Fruit fly (Drosophila melanogaster) whole organism, embryonic: Measurements from ENCODE around the gene CG34148.
A peak's percentile ranks its signal among the peaks of the same experiment; 100 is the strongest.

Experiments
- Ada2b ChIP-seq: fragments of 200-800 bp; sonication (Bioruptor generic); IDR thresholded peaks from 2 replicates; pipeline ENCODE4 v1.3.6; 2022; ENCODE audit warnings: missing biosample characterization, missing genetic modification characterization
- Aef1 ChIP-seq: fragments of 200-800 bp; sonication (Bioruptor generic); IDR thresholded peaks from 3 replicates; pipeline ENCODE4 v1.3.6; 2022; ENCODE audit warnings: missing biosample characterization, missing genetic modification characterization
- CG11085 ChIP-seq: fragments of 200-800 bp; sonication (Bioruptor generic); IDR thresholded peaks from 2 replicates; pipeline ENCODE4 v1.3.6; 2022; ENCODE audit warnings: missing biosample characterization, missing genetic modification characterization
- CG12219 ChIP-seq: fragments of 200-800 bp; sonication (Bioruptor generic); optimal IDR thresholded peaks from 3 replicates; lab custom pipeline; 2018; ENCODE audit warnings: missing biosample characterization, mild to moderate bottlenecking, missing genetic modification characterization
- CG14014 ChIP-seq: fragments of 200-800 bp; sonication (Bioruptor generic); IDR thresholded peaks from 2 replicates; pipeline ENCODE4 v1.3.6; 2022; ENCODE audit warnings: missing biosample characterization, missing genetic modification characterization
- CG14441 ChIP-seq: fragments of 200-800 bp; sonication (Bioruptor generic); IDR thresholded peaks from 2 replicates; pipeline ENCODE4 v1.3.6; 2022; ENCODE audit warnings: missing biosample characterization, missing genetic modification characterization
- CG1529 ChIP-seq: fragments of 200-800 bp; sonication (Bioruptor generic); optimal IDR thresholded peaks from 3 replicates; lab custom pipeline; 2018; ENCODE audit warnings: missing biosample characterization, missing genetic modification characterization
- CG16779 ChIP-seq: fragments of 200-800 bp; sonication (Bioruptor generic); IDR thresholded peaks from 2 replicates; pipeline ENCODE4 v1.3.6; 2022; ENCODE audit warnings: missing biosample characterization, missing genetic modification characterization
- CG16813 ChIP-seq: fragments of 200-800 bp; sonication (Bioruptor generic); IDR thresholded peaks from 3 replicates; pipeline ENCODE4 v1.3.6; 2022; ENCODE audit warnings: missing biosample characterization, missing genetic modification characterization; ENCODE audit not compliant: partially characterized antibody
- CG16815 ChIP-seq: fragments of 200-800 bp; sonication (Bioruptor generic); optimal IDR thresholded peaks from 3 replicates; lab custom pipeline; 2017; ENCODE audit warnings: missing biosample characterization, mild to moderate bottlenecking, missing genetic modification characterization
- CG17186 ChIP-seq: fragments of 200-800 bp; sonication (Bioruptor generic); optimal IDR thresholded peaks from 3 replicates; lab custom pipeline; 2017; ENCODE audit warnings: missing biosample characterization, missing genetic modification reagents, missing genetic modification characterization
- CG33213 ChIP-seq: fragments of 200-800 bp; sonication (Bioruptor generic); optimal IDR thresholded peaks from 3 replicates; lab custom pipeline; 2016; ENCODE audit warnings: missing biosample characterization, missing genetic modification characterization
- CG3407 ChIP-seq: fragments of 200-800 bp; sonication (Bioruptor generic); optimal IDR thresholded peaks from 2 replicates; lab custom pipeline; 2018; ENCODE audit warnings: missing biosample characterization, mild to moderate bottlenecking, missing genetic modification characterization
- CG34376 ChIP-seq: fragments of 200-800 bp; sonication (Bioruptor generic); optimal IDR thresholded peaks from 2 replicates; lab custom pipeline; 2018; ENCODE audit warnings: missing biosample characterization, mild to moderate bottlenecking, missing genetic modification characterization
- CG6272 ChIP-seq: fragments of 200-800 bp; sonication (Bioruptor generic); IDR thresholded peaks from 2 replicates; pipeline ENCODE4 v1.3.6; 2022; ENCODE audit warnings: missing biosample characterization, missing genetic modification characterization
- CG7372 ChIP-seq: fragments of 200-800 bp; sonication (Bioruptor generic); IDR thresholded peaks from 2 replicates; pipeline ENCODE4 v1.3.6; 2022; ENCODE audit warnings: missing biosample characterization, missing genetic modification characterization
- CG8290 ChIP-seq, 3 experiments: fragments of 200-800 bp; sonication (Bioruptor generic); optimal IDR thresholded peaks; 2 replicates each; lab custom pipeline; 2016 to 2019; ENCODE audit warnings: missing biosample characterization in 3 of 3, missing genetic modification characterization in 3 of 3, mild to moderate bottlenecking in 2 of 3, moderate library complexity in 1 of 3
- CG9797 ChIP-seq: fragments of 200-800 bp; sonication (Bioruptor generic); optimal IDR thresholded peaks from 3 replicates; lab custom pipeline; 2018; ENCODE audit warnings: missing biosample characterization, mild to moderate bottlenecking, missing genetic modification characterization
- CG9932 ChIP-seq: fragments of 200-800 bp; sonication (Bioruptor generic); IDR thresholded peaks from 2 replicates; pipeline ENCODE4 v1.3.6; 2022; ENCODE audit warnings: missing biosample characterization, missing genetic modification characterization
- Deaf1 ChIP-seq: fragments of 200-800 bp; optimal IDR thresholded peaks from 3 replicates; lab custom pipeline; 2019; ENCODE audit warnings: missing biosample characterization, mild to moderate bottlenecking, missing genetic modification characterization, moderate library complexity
- Dfd ChIP-seq, 2 experiments: fragments of >200 bp; optimal IDR thresholded peaks; 2 replicates each; lab custom pipeline; 2017; ENCODE audit warnings: missing biosample characterization in 2 of 2, missing genetic modification characterization in 2 of 2
- Ets65A ChIP-seq: fragments of 200-800 bp; sonication (Bioruptor generic); peaks from one replicate; lab custom pipeline; 2016; ENCODE audit warnings: missing biosample characterization, missing genetic modification characterization
- Fer1 ChIP-seq: fragments of 200-800 bp; sonication (Bioruptor generic); optimal IDR thresholded peaks from 2 replicates; lab custom pipeline; 2017; ENCODE audit warnings: missing biosample characterization, mild to moderate bottlenecking, missing genetic modification characterization
- Hr3 ChIP-seq: fragments of 200-800 bp; sonication (Bioruptor generic); optimal IDR thresholded peaks from 3 replicates; lab custom pipeline; 2016; ENCODE audit warnings: missing biosample characterization, missing genetic modification characterization
- NC2α ChIP-seq: fragments of 200-800 bp; sonication (Bioruptor generic); optimal IDR thresholded peaks from 2 replicates; lab custom pipeline; 2016; ENCODE audit warnings: missing biosample characterization, missing genetic modification characterization
- NC2β ChIP-seq: fragments of 200-800 bp; sonication (Bioruptor generic); optimal IDR thresholded peaks from 2 replicates; lab custom pipeline; 2016; ENCODE audit warnings: missing biosample characterization, missing genetic modification characterization
- Oaz ChIP-seq: fragments of 200-800 bp; sonication (Bioruptor generic); IDR thresholded peaks from 2 replicates; pipeline ENCODE4 v1.3.6; 2022; ENCODE audit warnings: missing biosample characterization, missing genetic modification characterization
- Oli ChIP-seq: fragments of 200-800 bp; sonication (Bioruptor generic); optimal IDR thresholded peaks from 2 replicates; lab custom pipeline; 2018; ENCODE audit warnings: missing biosample characterization, mild to moderate bottlenecking, missing genetic modification characterization, moderate library complexity
- Pdp1 ChIP-seq, 2 experiments: fragments of 200-800 bp; sonication (Bioruptor generic); optimal IDR thresholded peaks; 3 replicates each; lab custom pipeline; 2016; ENCODE audit warnings: missing biosample characterization in 2 of 2, missing genetic modification characterization in 2 of 2, mild to moderate bottlenecking in 1 of 2, moderate library complexity in 1 of 2
- Ravus ChIP-seq: fragments of 200-800 bp; sonication (Bioruptor generic); IDR thresholded peaks from 2 replicates; pipeline ENCODE4 v1.3.6; 2022; ENCODE audit warnings: missing biosample characterization, missing genetic modification characterization
- Sin3A ChIP-seq: fragments of >200 bp; optimal IDR thresholded peaks from 2 replicates; lab custom pipeline; 2018
- Sox100B ChIP-seq: fragments of 200-800 bp; sonication (Bioruptor generic); optimal IDR thresholded peaks from 3 replicates; lab custom pipeline; 2018; ENCODE audit warnings: missing biosample characterization, mild to moderate bottlenecking, missing genetic modification characterization
- YL-1 ChIP-seq: fragments of 200-800 bp; sonication (Bioruptor generic); optimal IDR thresholded peaks from 3 replicates; lab custom pipeline; 2017; ENCODE audit warnings: missing biosample characterization, mild to moderate bottlenecking, missing genetic modification characterization
- ab ChIP-seq: fragments of 200-800 bp; sonication (Bioruptor generic); optimal IDR thresholded peaks from 2 replicates; lab custom pipeline; 2016; ENCODE audit warnings: missing biosample characterization, missing genetic modification characterization
- cad ChIP-seq: fragments of >200 bp; optimal IDR thresholded peaks from 2 replicates; lab custom pipeline; 2017; ENCODE audit warnings: missing biosample characterization, missing genetic modification characterization
- chinmo ChIP-seq: fragments of 200-800 bp; sonication (Bioruptor generic); IDR thresholded peaks from 4 replicates; pipeline ENCODE4 v1.3.6; 2022; ENCODE audit warnings: missing biosample characterization, missing genetic modification characterization; ENCODE audit not compliant: partially characterized antibody
- croc ChIP-seq: fragments of 200-800 bp; sonication (Bioruptor generic); conservative IDR thresholded peaks from 3 replicates; pipeline ENCODE4 v1.3.6; 2022; ENCODE audit warnings: missing biosample characterization, missing genetic modification characterization
- danr ChIP-seq: fragments of 200-800 bp; sonication (Bioruptor generic); IDR thresholded peaks from 2 replicates; pipeline ENCODE4 v1.3.6; 2022; ENCODE audit warnings: missing biosample characterization, missing genetic modification characterization
- disco-r ChIP-seq: fragments of 200-800 bp; sonication (Bioruptor generic); optimal IDR thresholded peaks from 2 replicates; lab custom pipeline; 2016; ENCODE audit warnings: missing biosample characterization, missing genetic modification characterization
- grau ChIP-seq: fragments of 200-800 bp; optimal IDR thresholded peaks from 3 replicates; lab custom pipeline; 2019; ENCODE audit warnings: missing biosample characterization, mild to moderate bottlenecking, missing genetic modification characterization, moderate library complexity
- kah ChIP-seq: fragments of 200-800 bp; sonication (Bioruptor generic); optimal IDR thresholded peaks from 2 replicates; lab custom pipeline; 2018; ENCODE audit warnings: missing biosample characterization, mild to moderate bottlenecking, missing genetic modification characterization
- maf-S ChIP-seq: fragments of 200-800 bp; sonication (Bioruptor generic); optimal IDR thresholded peaks from 2 replicates; lab custom pipeline; 2016; ENCODE audit warnings: missing biosample characterization, missing genetic modification characterization
- mld ChIP-seq: fragments of 200-800 bp; sonication (Bioruptor generic); IDR thresholded peaks from 3 replicates; pipeline ENCODE4 v1.3.6; 2022; ENCODE audit warnings: missing biosample characterization, missing genetic modification characterization; ENCODE audit not compliant: partially characterized antibody
- nom ChIP-seq: fragments of 200-800 bp; sonication (Bioruptor generic); optimal IDR thresholded peaks from 2 replicates; lab custom pipeline; 2017; ENCODE audit warnings: missing biosample characterization, missing genetic modification characterization, mild to moderate bottlenecking, moderate library complexity, missing genetic modification reagents
- schlank ChIP-seq: fragments of 200-800 bp; sonication (Bioruptor generic); optimal IDR thresholded peaks from 2 replicates; lab custom pipeline; 2018; ENCODE audit warnings: missing biosample characterization, mild to moderate bottlenecking, missing genetic modification characterization
- slou ChIP-seq: fragments of 200-800 bp; sonication (Bioruptor generic); optimal IDR thresholded peaks from 3 replicates; lab custom pipeline; 2016; ENCODE audit warnings: missing biosample characterization, missing genetic modification characterization
- toy ChIP-seq: fragments of 200-800 bp; sonication (Bioruptor generic); IDR thresholded peaks from 2 replicates; pipeline ENCODE4 v1.3.6; 2022; ENCODE audit warnings: missing biosample characterization, missing genetic modification characterization
- ttk ChIP-seq: fragments of 200-800 bp; sonication (Bioruptor generic); IDR thresholded peaks from 2 replicates; pipeline ENCODE4 v2.1.2; 2022; ENCODE audit warnings: missing biosample characterization, missing genetic modification characterization
- twi ChIP-seq: fragments of 200-800 bp; optimal IDR thresholded peaks from 2 replicates; lab custom pipeline; 2019; ENCODE audit warnings: missing biosample characterization, mild to moderate bottlenecking, missing genetic modification characterization, moderate library complexity
- unc-4 ChIP-seq: fragments of 200-800 bp; sonication (Bioruptor generic); IDR thresholded peaks from 2 replicates; pipeline ENCODE4 v1.3.6; 2022; ENCODE audit warnings: missing biosample characterization, missing genetic modification characterization; ENCODE audit not compliant: partially characterized antibody
- unpg ChIP-seq: fragments of 200-800 bp; sonication (Bioruptor generic); optimal IDR thresholded peaks from 3 replicates; lab custom pipeline; 2018; ENCODE audit warnings: missing biosample characterization, mild to moderate bottlenecking, missing genetic modification characterization, moderate library complexity
- zen ChIP-seq: fragments of 200-800 bp; sonication (Bioruptor generic); optimal IDR thresholded peaks from 3 replicates; lab custom pipeline; 2018; ENCODE audit warnings: missing biosample characterization, mild to moderate bottlenecking, missing genetic modification characterization, moderate library complexity

CG34148 gene

dm6 chr3R:21859509-21859908 is 19.0 kb downstream of the CG34148 start (continued):
- no peak for TF ChIP-seq maf-S (GFP tag; lab: Kevin White, UChicago)
- no peak for TF ChIP-seq Ravus (GFP tag; lab: Robert Waterston, UW)
- no peak for TF ChIP-seq danr (GFP tag; lab: Robert Waterston, UW)
- TF ChIP-seq CG9797 (GFP tag; lab: Kevin White, UChicago), result no peak
- TF ChIP-seq CG16779 (GFP tag; lab: Robert Waterston, UW), result no peak
- TF ChIP-seq NC2α (GFP tag; lab: Kevin White, UChicago), result no peak
- TF ChIP-seq kah, result no peak
- TF ChIP-seq nom, result peak; percentile 61
- TF ChIP-seq Aef1 (GFP tag; lab: Robert Waterston, UW), result no peak
- no peak for TF ChIP-seq schlank (tag; lab: Kevin White, UChicago)
- TF ChIP-seq Ada2b (GFP tag; lab: Robert Waterston, UW), result no peak
- TF ChIP-seq CG33213, result no peak
- peak; percentile 57 for TF ChIP-seq grau (tag; lab: Kevin White, UChicago)
- TF ChIP-seq CG7372, result no peak
- no peak for TF ChIP-seq CG11085 (GFP tag; lab: Robert Waterston, UW)
- peak; percentile 59 for TF ChIP-seq Oli (tag; lab: Kevin White, UChicago)
- no peak for TF ChIP-seq Sin3A (lab: Kevin White, UChicago)
- TF ChIP-seq Pdp1 (GFP tag; optimal IDR thresholded peaks at IDR 0.05; lab: Kevin White, UChicago), result peak; percentile 12 to 34
- TF ChIP-seq toy (GFP tag; lab: Robert Waterston, UW), result no peak
- TF ChIP-seq CG17186 (GFP tag; lab: Kevin White, UChicago), result no peak
- no peak for TF ChIP-seq ttk (GFP tag; lab: Robert Waterston, UW)
- TF ChIP-seq CG16813 (GFP tag; lab: Robert Waterston, UW), result no peak
- peak; percentile 56 for TF ChIP-seq Ets65A (GFP tag; lab: Kevin White, UChicago)
- TF ChIP-seq CG14441 (GFP tag; lab: Robert Waterston, UW), result no peak
- TF ChIP-seq unc-4, result no peak
- no peak for TF ChIP-seq disco-r
- peak; percentile 45; the same call in 2 of the 3 replicates for TF ChIP-seq croc (GFP tag; lab: Robert Waterston, UW)
- no peak for TF ChIP-seq CG9932 (GFP tag; lab: Robert Waterston, UW)
- peak; percentile 5 for TF ChIP-seq CG3407 (GFP tag; lab: Kevin White, UChicago)
- TF ChIP-seq Hr3 (GFP tag; lab: Kevin White, UChicago), result peak; percentile 26
- TF ChIP-seq CG16815 (GFP tag; lab: Kevin White, UChicago), result peak; percentile 55
- no peak for TF ChIP-seq slou (GFP tag; lab: Kevin White, UChicago)
- peak; percentile 57 for TF ChIP-seq unpg
- no peak for TF ChIP-seq cad (GFP tag; lab: Kevin White, UChicago)
- peak; percentile 47 for TF ChIP-seq NC2β (GFP tag; lab: Kevin White, UChicago)
- no peak for TF ChIP-seq chinmo (GFP tag; lab: Robert Waterston, UW)
- peak; percentile 51 for TF ChIP-seq CG12219 (GFP tag; lab: Kevin White, UChicago)
- no peak for TF ChIP-seq CG8290 (GFP tag; optimal IDR thresholded peaks at IDR 0.05; lab: Kevin White, UChicago)
- no peak for TF ChIP-seq CG8290 (tag; optimal IDR thresholded peaks at IDR 0.05; lab: Kevin White, UChicago)
- TF ChIP-seq Sox100B (GFP tag; lab: Kevin White, UChicago), result peak; percentile 38
- TF ChIP-seq CG1529 (GFP tag; lab: Kevin White, UChicago), result peak; percentile 40
- peak; percentile 24 for TF ChIP-seq twi (tag; lab: Kevin White, UChicago)
- TF ChIP-seq ab (GFP tag; lab: Kevin White, UChicago), result no peak
- TF ChIP-seq zen, result peak; percentile 47
- TF ChIP-seq CG34376 (GFP tag; lab: Kevin White, UChicago), result no peak
- no peak for TF ChIP-seq Dfd (GFP tag; optimal IDR thresholded peaks at IDR 0.05; lab: Kevin White, UChicago)
- no peak for TF ChIP-seq mld
- no peak for TF ChIP-seq Fer1 (GFP tag; lab: Kevin White, UChicago)
- no peak for TF ChIP-seq CG14014 (GFP tag; lab: Robert Waterston, UW)
- no peak for TF ChIP-seq CG6272 (GFP tag; lab: Robert Waterston, UW)
- TF ChIP-seq Deaf1 (tag; lab: Kevin White, UChicago), result no peak
- TF ChIP-seq Oaz (GFP tag; lab: Robert Waterston, UW), result no peak
- no peak for TF ChIP-seq YL-1
